Fruit fly (Drosophila melanogaster): ENCODE results near the gene CG5280.

CG5280 gene

dm6 chr3L:8997686-8998239 lies 7.7 kb upstream of the CG5280 start, which contains the start of the genes smg and CG5087 (continued):
- TF ChIP-seq HmgZ (tag; optimal IDR thresholded peaks at IDR 0.05) (peak; percentile 92), CG31388 (GFP tag; optimal IDR thresholded peaks at IDR 0.05) (no peak), pnt (GFP tag; optimal IDR thresholded peaks at IDR 0.05) (no peak), Sox102F (GFP tag; optimal IDR thresholded peaks at IDR 0.05) (no peak), sna (GFP tag; IDR thresholded peaks at IDR 0.05; ENCODE audit: partially characterized antibody) (peak; percentile 56), fru (optimal IDR thresholded peaks at IDR 0.05) (no peak), Lhr (GFP tag; optimal IDR thresholded peaks at IDR 0.05) (peak; percentile 97), CG6765 (GFP tag; optimal IDR thresholded peaks at IDR 0.05) (no peak), pum (GFP tag; optimal IDR thresholded peaks at IDR 0.05) (peak; percentile 2), tll (GFP tag; optimal IDR thresholded peaks at IDR 0.05) (peak in 1 of 2 experiments; percentile 15), CG16779 (GFP tag; IDR thresholded peaks at IDR 0.05) (0 out of 2 replicates have a peak, but pooled peaks have one; percentile 18), gsb (GFP tag; IDR thresholded peaks at IDR 0.05) (no peak), Poxn (GFP tag; IDR thresholded peaks at IDR 0.05) (no peak), CG4854 (GFP tag; optimal IDR thresholded peaks at IDR 0.05) (no peak), Elba2 (GFP tag; optimal IDR thresholded peaks at IDR 0.05) (peak; percentile 100), CG9797 (GFP tag; optimal IDR thresholded peaks at IDR 0.05) (peak; percentile 97), al (GFP tag; IDR thresholded peaks at IDR 0.05) (peak; percentile 27; the same call in 1 of the 2 replicates), CG10321 (GFP tag; IDR thresholded peaks at IDR 0.05) (no peak), Myb (GFP tag; optimal IDR thresholded peaks at IDR 0.05) (peak; percentile 49), lilli (GFP tag; optimal IDR thresholded peaks at IDR 0.05) (peak; percentile 54), tgo (GFP tag; IDR thresholded peaks at IDR 0.05) (no peak), CG6654 (GFP tag; optimal IDR thresholded peaks at IDR 0.05) (no peak), CG8765 (GFP tag; IDR thresholded peaks at IDR 0.05) (no peak), Gsc (GFP tag; IDR thresholded peaks at IDR 0.05) (no peak), CG7987 (GFP tag; optimal IDR thresholded peaks at IDR 0.05) (peak; percentile 56), CG8089 (GFP tag; optimal IDR thresholded peaks at IDR 0.05) (peak; percentile 49), gcm2 (GFP tag; optimal IDR thresholded peaks at IDR 0.05) (no peak), psq (GFP tag; optimal IDR thresholded peaks at IDR 0.05) (peak; percentile 15), slbo (GFP tag; IDR thresholded peaks at IDR 0.05) (peak; percentile 81), emc (GFP tag; optimal IDR thresholded peaks at IDR 0.05) (no peak), CG12942 (GFP tag; optimal IDR thresholded peaks at IDR 0.05) (peak; percentile 46), CG14014 (GFP tag; IDR thresholded peaks at IDR 0.05) (no peak), slou (GFP tag; optimal IDR thresholded peaks at IDR 0.05) (no peak), ato (GFP tag; IDR thresholded peaks at IDR 0.05; ENCODE audit: partially characterized antibody) (peak; percentile 59), sr (GFP tag; IDR thresholded peaks at IDR 0.05) (no peak), Ets65A (GFP tag) (peak; percentile 93), CG11093 (GFP tag; IDR thresholded peaks at IDR 0.05) (no peak), E2f2 (GFP tag; IDR thresholded peaks at IDR 0.05) (peak; percentile 46), CG4730 (GFP tag; IDR thresholded peaks at IDR 0.05) (no peak), Xbp1 (GFP tag; optimal IDR thresholded peaks at IDR 0.05) (peak; percentile 67), Camta (GFP tag; optimal IDR thresholded peaks at IDR 0.05) (no peak), CG18476 (GFP tag; optimal IDR thresholded peaks at IDR 0.05) (no peak), sob (GFP tag; IDR thresholded peaks at IDR 0.05) (peak; percentile 70), Hr3 (GFP tag; optimal IDR thresholded peaks at IDR 0.05) (peak; percentile 52), CG34422 (GFP tag; IDR thresholded peaks at IDR 0.05) (peak; percentile 59), nau (GFP tag; optimal IDR thresholded peaks at IDR 0.05) (no peak), CG17829 (tag; optimal IDR thresholded peaks at IDR 0.05) (peak; percentile 75), MBD-R2 (GFP tag; IDR thresholded peaks at IDR 0.05) (peak; percentile 88), jumu (GFP tag; optimal IDR thresholded peaks at IDR 0.05) (peak; percentile 66), Ptx1 (GFP tag; IDR thresholded peaks at IDR 0.05) (no peak), CG4282 (GFP tag; optimal IDR thresholded peaks at IDR 0.05) (peak; percentile 47), her (GFP tag; optimal IDR thresholded peaks at IDR 0.05) (peak; percentile 68), Nf-YA (GFP tag; IDR thresholded peaks at IDR 0.05) (no peak)
